Worm (Caenorhabditis elegans) whole organism, L2 larva: ENCODE measurements around the gene F53A9.1.

ENCODE experiments used
- C34F6.9 ChIP-seq: fragments of 150-350 bp; optimal IDR thresholded peaks from 2 replicates; lab custom pipeline; 2014; ENCODE audit warnings: missing biosample characterization, missing genetic modification characterization
- F13H6.1 ChIP-seq: sonication (generic microtip); optimal IDR thresholded peaks from 2 replicates; lab custom pipeline; 2016; ENCODE audit warnings: missing genetic modification characterization, missing compliant biosample characterization
- Y55F3AM.14 ChIP-seq: fragments of 200-800 bp; sonication (Bioruptor generic); optimal IDR thresholded peaks from 2 replicates; lab custom pipeline; 2018; ENCODE audit warnings: mild to moderate bottlenecking, missing genetic modification characterization, missing compliant biosample characterization
- ZK546.5 ChIP-seq: sonication (generic microtip); optimal IDR thresholded peaks from 2 replicates; lab custom pipeline; 2017; ENCODE audit warnings: missing biosample characterization, missing genetic modification characterization
- alr-1 ChIP-seq: fragments of 150-350 bp; optimal IDR thresholded peaks from 2 replicates; lab custom pipeline; 2014; ENCODE audit warnings: missing biosample characterization, missing genetic modification characterization
- blmp-1 ChIP-seq: sonication (generic microtip); optimal IDR thresholded peaks from 2 replicates; lab custom pipeline; 2017; ENCODE audit warnings: missing genetic modification characterization, mild to moderate bottlenecking, missing compliant biosample characterization, antibody characterized with exemption, moderate library complexity; ENCODE audit not compliant: insufficient read depth
- ceh-16 ChIP-seq: fragments of 150-350 bp; optimal IDR thresholded peaks from 2 replicates; lab custom pipeline; 2014; ENCODE audit warnings: missing biosample characterization, missing genetic modification characterization
- crh-2 ChIP-seq: sonication (generic microtip); optimal IDR thresholded peaks from 2 replicates; lab custom pipeline; 2017; ENCODE audit warnings: missing biosample characterization, missing genetic modification characterization
- dmd-4 ChIP-seq: sonication (generic microtip); optimal IDR thresholded peaks from 2 replicates; lab custom pipeline; 2017; ENCODE audit warnings: missing biosample characterization, missing genetic modification characterization
- egl-27 ChIP-seq: sonication (generic microtip); optimal IDR thresholded peaks from 3 replicates; lab custom pipeline; 2017; ENCODE audit warnings: missing biosample characterization, missing genetic modification reagents, missing genetic modification characterization
- elt-1 ChIP-seq: fragments of 150-350 bp; optimal IDR thresholded peaks from 2 replicates; lab custom pipeline; 2014; ENCODE audit warnings: missing biosample characterization, missing genetic modification characterization
- elt-3 ChIP-seq: sonication (generic microtip); optimal IDR thresholded peaks from 2 replicates; lab custom pipeline; 2017; ENCODE audit warnings: missing biosample characterization, missing genetic modification characterization
- fos-1 ChIP-seq: fragments of 150-350 bp; optimal IDR thresholded peaks from 2 replicates; lab custom pipeline; 2014; ENCODE audit warnings: missing biosample characterization, missing genetic modification characterization
- lin-11 ChIP-seq: fragments of 150-350 bp; sonication (generic microtip); optimal IDR thresholded peaks from 2 replicates; lab custom pipeline; 2014; ENCODE audit warnings: missing biosample characterization, missing genetic modification characterization, inconsistent platforms, mixed read lengths
- lin-13 ChIP-seq: fragments of 150-350 bp; optimal IDR thresholded peaks from 2 replicates; lab custom pipeline; 2014; ENCODE audit warnings: missing biosample characterization, missing genetic modification reagents, missing genetic modification characterization
- lin-39 ChIP-seq: fragments of 150-350 bp; optimal IDR thresholded peaks from 2 replicates; lab custom pipeline; 2014; ENCODE audit warnings: missing biosample characterization, missing genetic modification reagents, missing genetic modification characterization
- mbf-1 ChIP-seq: sonication (generic microtip); optimal IDR thresholded peaks from 2 replicates; lab custom pipeline; 2017; ENCODE audit warnings: missing biosample characterization, missing genetic modification characterization
- mdl-1 ChIP-seq, 2 experiments: fragments of 150-350 bp in 1 of 2; sonication (generic microtip) in 1 of 2; optimal IDR thresholded peaks; 2 replicates each; lab custom pipeline; 2017; ENCODE audit warnings: missing biosample characterization in 2 of 2, missing genetic modification characterization in 2 of 2
- nhr-11 ChIP-seq: fragments of 150-350 bp; optimal IDR thresholded peaks from 2 replicates; lab custom pipeline; 2014; ENCODE audit warnings: missing biosample characterization, missing genetic modification characterization
- nhr-12 ChIP-seq: fragments of 150-350 bp; optimal IDR thresholded peaks from 2 replicates; lab custom pipeline; 2014; ENCODE audit warnings: missing biosample characterization, missing genetic modification characterization
- nhr-129 ChIP-seq: fragments of 150-350 bp; optimal IDR thresholded peaks from 2 replicates; lab custom pipeline; 2014; ENCODE audit warnings: missing biosample characterization, missing genetic modification characterization
- nhr-21 ChIP-seq: fragments of 150-350 bp; optimal IDR thresholded peaks from 2 replicates; lab custom pipeline; 2014; ENCODE audit warnings: missing biosample characterization, missing genetic modification characterization
- nhr-23 ChIP-seq: fragments of 150-350 bp; optimal IDR thresholded peaks from 2 replicates; lab custom pipeline; 2014; ENCODE audit warnings: missing biosample characterization, missing genetic modification reagents, missing genetic modification characterization
- nhr-25 ChIP-seq: fragments of 150-350 bp; sonication (generic microtip); optimal IDR thresholded peaks from 3 replicates; lab custom pipeline; 2014; ENCODE audit warnings: missing biosample characterization, missing genetic modification characterization
- nhr-6 ChIP-seq: fragments of 150-350 bp; optimal IDR thresholded peaks from 2 replicates; lab custom pipeline; 2014; ENCODE audit warnings: missing biosample characterization, missing genetic modification characterization
- nhr-77 ChIP-seq: fragments of 150-350 bp; optimal IDR thresholded peaks from 2 replicates; lab custom pipeline; 2014; ENCODE audit warnings: missing biosample characterization, missing genetic modification characterization
- peb-1 ChIP-seq: fragments of 150-350 bp; optimal IDR thresholded peaks from 2 replicates; lab custom pipeline; 2014; ENCODE audit warnings: missing biosample characterization, missing genetic modification characterization
- sma-3 ChIP-seq: sonication (generic microtip); optimal IDR thresholded peaks from 2 replicates; lab custom pipeline; 2016; ENCODE audit warnings: missing genetic modification reagents, missing genetic modification characterization, missing compliant biosample characterization
- sma-9 ChIP-seq, 2 experiments: fragments of 150-350 bp in 1 of 2; sonication (generic microtip) in 1 of 2; optimal IDR thresholded peaks; 2 replicates each; lab custom pipeline; 2014 to 2016; ENCODE audit warnings: missing genetic modification characterization in 2 of 2, mild to moderate bottlenecking in 1 of 2, missing biosample characterization in 1 of 2, missing compliant biosample characterization in 1 of 2, missing genetic modification reagents in 1 of 2, moderate library complexity in 1 of 2
- snpc-4 ChIP-seq: fragments of 150-350 bp; optimal IDR thresholded peaks from 2 replicates; lab custom pipeline; 2014; ENCODE audit warnings: missing biosample characterization, missing genetic modification characterization
- unc-39 ChIP-seq: fragments of 150-350 bp; optimal IDR thresholded peaks from 2 replicates; lab custom pipeline; 2014; ENCODE audit warnings: missing biosample characterization, missing genetic modification characterization
- unc-62 ChIP-seq: fragments of 150-350 bp; optimal IDR thresholded peaks from 2 replicates; lab custom pipeline; 2014; ENCODE audit warnings: missing biosample characterization, missing genetic modification reagents, missing genetic modification characterization
- zag-1 ChIP-seq: fragments of 150-350 bp; optimal IDR thresholded peaks from 2 replicates; lab custom pipeline; 2014; ENCODE audit warnings: missing biosample characterization, missing genetic modification characterization
- ztf-1 ChIP-seq: fragments of 200-800 bp; sonication (Bioruptor generic); conservative IDR thresholded peaks from 2 replicates; pipeline ENCODE4 v1.3.6; 2022; ENCODE audit warnings: missing genetic modification characterization, missing compliant biosample characterization
- ztf-11 ChIP-seq: sonication (generic microtip); optimal IDR thresholded peaks from 2 replicates; lab custom pipeline; 2017; ENCODE audit warnings: missing biosample characterization, missing genetic modification characterization
- ztf-4 ChIP-seq: fragments of 150-350 bp; optimal IDR thresholded peaks from 2 replicates; lab custom pipeline; 2014; ENCODE audit warnings: missing biosample characterization, missing genetic modification characterization

F53A9.1 gene

ce11 chrX:8675151-8675550 is 36.2 kb upstream of the F53A9.1 start:
- no peak for TF ChIP-seq C34F6.9

DNA sequence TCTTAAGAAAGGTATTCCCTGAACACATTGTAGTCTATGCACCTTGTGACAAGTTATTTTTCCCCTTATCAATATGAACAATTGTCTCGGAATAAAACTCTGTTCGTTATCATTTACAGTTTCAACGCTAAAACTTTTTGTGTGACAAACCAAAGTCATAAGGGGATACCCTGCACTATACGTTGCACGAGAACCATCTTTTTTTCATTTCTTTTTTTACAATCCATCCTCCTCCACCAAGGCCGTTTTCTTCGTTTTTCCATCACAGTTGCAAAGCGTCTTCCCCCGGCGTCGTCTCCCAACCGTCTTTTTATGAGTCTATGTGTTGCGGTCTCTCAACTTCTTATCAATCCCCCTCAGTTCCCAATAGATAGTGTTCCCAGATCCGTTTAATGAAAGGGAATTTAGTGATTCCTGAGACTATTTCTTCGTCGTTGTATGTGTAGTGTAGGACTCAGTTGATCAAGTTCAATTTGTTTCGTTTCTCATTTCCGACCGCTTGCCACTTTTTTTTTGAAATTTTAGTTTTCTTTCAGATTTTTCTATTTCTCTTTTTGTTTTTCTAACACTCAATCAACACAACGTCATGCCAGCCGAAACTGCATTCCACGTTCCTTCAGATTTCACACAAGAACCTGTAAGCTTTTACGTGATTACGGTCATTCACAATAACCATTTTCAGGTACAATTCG is 35.2 kb upstream of the F53A9.1 start:
- TF ChIP-seq nhr-23 (tag; lab: Kevin White, UChicago), result no peak
- TF ChIP-seq nhr-6 (tag; lab: Kevin White, UChicago), result peak; percentile 6
- no peak for TF ChIP-seq zag-1
- no peak for TF ChIP-seq nhr-12 (tag; lab: Kevin White, UChicago)
- TF ChIP-seq alr-1 (tag; lab: Kevin White, UChicago), result no peak
- no peak for TF ChIP-seq ztf-4
- peak; percentile 58 for TF ChIP-seq crh-2 (tag; lab: Kevin White, UChicago)
- TF ChIP-seq lin-13, result no peak
- TF ChIP-seq mdl-1 (tag; optimal IDR thresholded peaks at IDR 0.05; lab: Kevin White, UChicago), result peak in 1 of 2 experiments; percentile 4
- TF ChIP-seq nhr-77 (tag; lab: Kevin White, UChicago), result no peak
- no peak for TF ChIP-seq mbf-1 (tag; lab: Kevin White, UChicago)
- no peak for TF ChIP-seq lin-39 (tag; lab: Kevin White, UChicago)
- no peak for TF ChIP-seq snpc-4 (tag; lab: Kevin White, UChicago)
- TF ChIP-seq egl-27 (tag; lab: Kevin White, UChicago), result no peak
- TF ChIP-seq F13H6.1 (tag; lab: Kevin White, UChicago), result no peak
- no peak for TF ChIP-seq Y55F3AM.14
- no peak for TF ChIP-seq peb-1 (tag; lab: Kevin White, UChicago)
- no peak for TF ChIP-seq nhr-11
- no peak for TF ChIP-seq lin-11 (tag; lab: Kevin White, UChicago)
- TF ChIP-seq unc-62 (GFP tag; lab: Kevin White, UChicago), result no peak
- TF ChIP-seq C34F6.9, result no peak
- TF ChIP-seq unc-39 (tag; lab: Kevin White, UChicago), result no peak
- peak; percentile 37 for TF ChIP-seq nhr-25 (tag; lab: Kevin White, UChicago)
- TF ChIP-seq nhr-129 (tag; lab: Kevin White, UChicago), result peak; percentile 53
- no peak for TF ChIP-seq dmd-4 (tag; lab: Kevin White, UChicago)
- TF ChIP-seq sma-3, result peak; percentile 64
- TF ChIP-seq ceh-16 (tag; lab: Kevin White, UChicago), result no peak
- peak; percentile 27 for TF ChIP-seq blmp-1 (tag; lab: Kevin White, UChicago)
- peak; percentile 96 for TF ChIP-seq sma-9 (GFP tag; optimal IDR thresholded peaks at IDR 0.05; lab: Kevin White, UChicago)
- no peak for TF ChIP-seq sma-9 (tag; optimal IDR thresholded peaks at IDR 0.05; lab: Kevin White, UChicago)
- TF ChIP-seq ztf-11 (tag; lab: Kevin White, UChicago), result no peak
- TF ChIP-seq nhr-21, result peak; percentile 43
- no peak for TF ChIP-seq elt-3 (tag; lab: Kevin White, UChicago)
- peak; percentile 83 for TF ChIP-seq fos-1
- TF ChIP-seq, all 48 proteins: peak for 10

DNA sequence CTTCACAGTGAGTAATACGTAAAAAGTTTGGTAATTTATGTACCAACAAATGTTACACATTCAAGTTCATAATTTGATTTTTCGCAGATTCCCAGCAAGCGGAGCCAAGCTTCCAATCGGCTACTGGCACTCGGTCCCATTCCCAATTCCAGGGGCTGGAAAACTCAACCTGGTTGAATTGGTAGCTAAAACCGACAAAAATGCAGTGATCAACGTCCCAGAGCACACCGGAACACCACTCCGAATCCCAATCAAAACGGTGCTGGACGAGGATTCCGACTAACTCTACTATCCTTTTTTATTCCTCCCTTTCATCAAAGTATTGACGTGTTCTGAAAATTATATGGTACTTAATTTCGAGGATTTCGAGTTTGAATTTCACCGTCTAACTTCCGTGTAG is 34.1 kb upstream of the F53A9.1 start:
- TF ChIP-seq zag-1 (no peak), ZK546.5 (tag; lab: Kevin White, UChicago) (no peak), unc-62 (GFP tag; lab: Kevin White, UChicago) (no peak), C34F6.9 (no peak), ztf-11 (tag; lab: Kevin White, UChicago) (no peak), lin-39 (tag; lab: Kevin White, UChicago) (no peak), snpc-4 (tag; lab: Kevin White, UChicago) (no peak), dmd-4 (tag; lab: Kevin White, UChicago) (no peak), sma-3 (no peak), nhr-25 (tag; lab: Kevin White, UChicago) (no peak), nhr-23 (tag; lab: Kevin White, UChicago) (no peak), crh-2 (tag; lab: Kevin White, UChicago) (no peak), egl-27 (tag; lab: Kevin White, UChicago) (no peak), lin-11 (tag; lab: Kevin White, UChicago) (no peak), elt-1 (no peak), ztf-1 (GFP tag; lab: Robert Waterston, UW) (no peak)

DNA sequence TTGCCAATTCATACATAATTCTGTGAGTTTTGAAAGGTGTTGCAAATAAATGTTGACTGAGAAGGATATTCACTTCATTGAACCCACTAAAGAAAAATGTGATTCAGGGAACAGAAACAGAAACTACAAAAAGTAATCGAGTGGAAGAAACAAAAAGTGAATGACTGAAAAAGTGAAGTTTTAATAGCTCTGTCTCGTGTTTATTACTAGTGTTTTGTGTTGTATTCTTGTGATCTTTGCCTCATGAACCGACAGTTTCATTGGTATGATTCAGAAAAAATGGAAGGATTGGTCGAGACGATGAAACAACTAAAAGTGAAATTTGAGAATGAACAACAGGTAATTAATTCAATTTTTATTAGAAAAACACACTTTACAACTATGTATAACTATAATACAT is 33.5 kb upstream of the F53A9.1 start:
- TF ChIP-seq alr-1 (tag; lab: Kevin White, UChicago), result no peak
- peak; percentile 15 for TF ChIP-seq blmp-1 (tag; lab: Kevin White, UChicago)
